2 fruit fly cellular contexts compared by ENCODE assay signal in the genomic region with DNA sequence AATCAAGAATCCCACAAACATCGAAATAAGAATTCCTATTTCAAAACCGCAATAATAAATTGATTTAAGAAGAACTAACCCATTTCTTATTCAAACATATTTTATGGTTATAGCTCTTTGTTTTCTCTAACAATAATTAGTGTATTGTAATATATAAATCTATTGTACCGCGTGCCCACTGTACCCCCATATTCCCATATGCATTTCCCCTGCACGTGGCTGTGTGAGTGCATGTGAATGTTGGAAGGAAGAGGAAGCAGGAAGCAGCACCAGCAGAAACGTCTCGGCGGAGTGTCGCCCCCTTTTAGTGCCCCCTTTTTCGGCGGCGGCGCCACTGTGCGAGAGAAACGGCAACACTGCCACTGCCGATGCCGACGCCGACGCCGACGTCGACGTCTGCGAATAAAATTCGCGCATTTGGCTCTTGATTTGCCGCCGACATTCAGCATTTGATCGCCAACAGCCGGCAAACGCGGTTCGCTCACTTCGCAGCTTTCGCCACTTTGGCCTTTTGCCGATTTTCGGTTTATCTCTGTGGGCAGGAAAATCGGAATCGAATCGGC.
TF ChIP-seq lines count a peak whose summit lies in the region.

No protein-coding gene starts in this region.

TF ChIP-seq in whole organism, embryonic, 481 proteins besides CTCF, POLR2A, EP300 and RAD21 (continued from another document and continues in another):
- TF ChIP-seq CG6791 (GFP tag; IDR thresholded peaks at IDR 0.05; lab: Robert Waterston, UW; ENCODE audit: partially characterized antibody) (peak; percentile 55; the same call in 1 of the 3 replicates), Dip3 (GFP tag; optimal IDR thresholded peaks at IDR 0.05; lab: Kevin White, UChicago) (peak; percentile 61), Drgx (GFP tag; IDR thresholded peaks at IDR 0.05; lab: Robert Waterston, UW) (peak; percentile 81), gem (tag; optimal IDR thresholded peaks at IDR 0.05; lab: Kevin White, UChicago) (peak; percentile 32), CG8478 (optimal IDR thresholded peaks at IDR 0.05; lab: Kevin White, UChicago) (no peak), gsb (GFP tag; IDR thresholded peaks at IDR 0.05; lab: Robert Waterston, UW) (0 out of 2 replicates have a peak, but pooled peaks have one; percentile 36), CG7928 (GFP tag; optimal IDR thresholded peaks at IDR 0.05; lab: Kevin White, UChicago) (no peak), CG2712 (tag; optimal IDR thresholded peaks at IDR 0.05; lab: Kevin White, UChicago) (peak; percentile 33), vfl (GFP tag; optimal IDR thresholded peaks at IDR 0.05; lab: Kevin White, UChicago) (peak; percentile 25), CG17385 (GFP tag; optimal IDR thresholded peaks at IDR 0.05; lab: Kevin White, UChicago) (peak; percentile 72), sr (GFP tag; IDR thresholded peaks at IDR 0.05; lab: Robert Waterston, UW) (no peak), zf30C (GFP tag; optimal IDR thresholded peaks at IDR 0.05; lab: Kevin White, UChicago) (no peak), ap (GFP tag; IDR thresholded peaks at IDR 0.05; lab: Robert Waterston, UW) (no peak), Taf1 (GFP tag; IDR thresholded peaks at IDR 0.05; lab: Robert Waterston, UW) (peak; percentile 45; the same call in 1 of the 2 replicates), stc (GFP tag; IDR thresholded peaks at IDR 0.05; lab: Robert Waterston, UW) (peak; percentile 28; the same call in 1 of the 2 replicates), CG6689 (GFP tag; IDR thresholded peaks at IDR 0.05; lab: Robert Waterston, UW) (peak; percentile 18; the same call in 1 of the 2 replicates), trem (tag; optimal IDR thresholded peaks at IDR 0.05; lab: Kevin White, UChicago) (no peak), amos (GFP tag; IDR thresholded peaks at IDR 0.05; lab: Robert Waterston, UW; ENCODE audit: partially characterized antibody) (0 out of 2 replicates have a peak, but pooled peaks have one; percentile 15), ranshi (GFP tag; IDR thresholded peaks at IDR 0.05; lab: Robert Waterston, UW) (peak; percentile 65), CG14050 (GFP tag; IDR thresholded peaks at IDR 0.05; lab: Robert Waterston, UW) (0 out of 3 replicates have a peak, but pooled peaks have one; percentile 10), ERR (GFP tag; optimal IDR thresholded peaks at IDR 0.05; lab: Kevin White, UChicago) (no peak), CG11695 (GFP tag; IDR thresholded peaks at IDR 0.05; lab: Robert Waterston, UW) (0 out of 3 replicates have a peak, but pooled peaks have one; percentile 14), rib (GFP tag; IDR thresholded peaks at IDR 0.05; lab: Robert Waterston, UW) (peak; percentile 94), zfh1 (GFP tag; IDR thresholded peaks at IDR 0.05; lab: Robert Waterston, UW) (peak; percentile 61; the same call in 1 of the 3 replicates), tup (GFP tag; optimal IDR thresholded peaks at IDR 0.05; lab: Kevin White, UChicago) (peak; percentile 8), zfh2 (GFP tag; optimal IDR thresholded peaks at IDR 0.05; lab: Kevin White, UChicago) (peak; percentile 67), HLH54F (GFP tag; optimal IDR thresholded peaks at IDR 0.05; lab: Kevin White, UChicago) (peak; percentile 46), NC2β (GFP tag; optimal IDR thresholded peaks at IDR 0.05; lab: Kevin White, UChicago) (no peak), CG11398 (GFP tag; optimal IDR thresholded peaks at IDR 0.05; lab: Kevin White, UChicago) (no peak), HmgZ (tag; optimal IDR thresholded peaks at IDR 0.05; lab: Kevin White, UChicago) (peak; percentile 30), ken (GFP tag; IDR thresholded peaks at IDR 0.05; lab: Robert Waterston, UW) (0 out of 3 replicates have a peak, but pooled peaks have one; percentile 46), CG8765 (GFP tag; IDR thresholded peaks at IDR 0.05; lab: Robert Waterston, UW) (peak; percentile 9; the same call in 1 of the 2 replicates), CG8290 (GFP tag; optimal IDR thresholded peaks at IDR 0.05; lab: Kevin White, UChicago) (no peak), CG8290 (tag; optimal IDR thresholded peaks at IDR 0.05; lab: Kevin White, UChicago) (peak in 1 of 2 experiments; percentile 62), CG4404 (GFP tag; IDR thresholded peaks at IDR 0.05; lab: Robert Waterston, UW) (peak; percentile 15; the same call in 1 of the 2 replicates), Dll (GFP tag; IDR thresholded peaks at IDR 0.05; lab: Robert Waterston, UW; ENCODE audit: partially characterized antibody) (no peak), Xbp1 (GFP tag; optimal IDR thresholded peaks at IDR 0.05; lab: Kevin White, UChicago) (peak; percentile 32), Ravus (GFP tag; IDR thresholded peaks at IDR 0.05; lab: Robert Waterston, UW) (peak; percentile 28), CG1529 (GFP tag; optimal IDR thresholded peaks at IDR 0.05; lab: Kevin White, UChicago) (no peak), chm (GFP tag; IDR thresholded peaks at IDR 0.05; lab: Robert Waterston, UW) (peak; percentile 81), HLH3B (GFP tag; IDR thresholded peaks at IDR 0.05; lab: Robert Waterston, UW) (peak; percentile 51; the same call in 1 of the 2 replicates), lilli (GFP tag; optimal IDR thresholded peaks at IDR 0.05; lab: Kevin White, UChicago) (peak; percentile 66), twi (tag; optimal IDR thresholded peaks at IDR 0.05; lab: Kevin White, UChicago) (peak; percentile 1), Dad (GFP tag; optimal IDR thresholded peaks at IDR 0.05; lab: Kevin White, UChicago) (peak; percentile 27), CG3847 (GFP tag; IDR thresholded peaks at IDR 0.05; lab: Robert Waterston, UW) (0 out of 2 replicates have a peak, but pooled peaks have one; percentile 8), sim (GFP tag; IDR thresholded peaks at IDR 0.05; lab: Robert Waterston, UW) (no peak), pho (GFP tag; optimal IDR thresholded peaks at IDR 0.05; lab: Kevin White, UChicago) (no peak), CG9797 (GFP tag; optimal IDR thresholded peaks at IDR 0.05; lab: Kevin White, UChicago) (peak; percentile 14), chinmo (GFP tag; IDR thresholded peaks at IDR 0.05; lab: Robert Waterston, UW; ENCODE audit: partially characterized antibody) (no peak), seq (GFP tag; IDR thresholded peaks at IDR 0.05; lab: Robert Waterston, UW) (no peak), danr (GFP tag; IDR thresholded peaks at IDR 0.05; lab: Robert Waterston, UW) (0 out of 2 replicates have a peak, but pooled peaks have one; percentile 34), CG2120 (GFP tag; optimal IDR thresholded peaks at IDR 0.05; lab: Kevin White, UChicago) (peak; percentile 81), Scr (GFP tag; IDR thresholded peaks at IDR 0.05; lab: Robert Waterston, UW; ENCODE audit: partially characterized antibody) (no peak), kni (GFP tag; optimal IDR thresholded peaks at IDR 0.05; lab: Kevin White, UChicago) (peak; percentile 38), kay (GFP tag; optimal IDR thresholded peaks at IDR 0.05; lab: Kevin White, UChicago) (no peak), CG14441 (GFP tag; IDR thresholded peaks at IDR 0.05; lab: Robert Waterston, UW) (peak; percentile 41; the same call in 1 of the 2 replicates), CG4424 (GFP tag; optimal IDR thresholded peaks at IDR 0.05; lab: Kevin White, UChicago) (peak; percentile 10), Deaf1 (tag; optimal IDR thresholded peaks at IDR 0.05; lab: Kevin White, UChicago) (no peak)

TF ChIP-seq in whole organism, prepupa, 60 proteins besides CTCF, POLR2A, EP300 and RAD21 (continued from another document):
- peak; percentile 60; the same call in 1 of the 2 replicates for TF ChIP-seq CG11294 (GFP tag; IDR thresholded peaks at IDR 0.05; lab: Robert Waterston, UW)
- peak; percentile 81 for TF ChIP-seq Sox102F (GFP tag; optimal IDR thresholded peaks at IDR 0.05; lab: Kevin White, UChicago)
- TF ChIP-seq CG4318 (GFP tag; optimal IDR thresholded peaks at IDR 0.05; lab: Kevin White, UChicago) = peak; percentile 3
- TF ChIP-seq fd59A (GFP tag; optimal IDR thresholded peaks at IDR 0.05; lab: Kevin White, UChicago) = peak; percentile 49
- peak; percentile 57 for TF ChIP-seq CG6808 (GFP tag; optimal IDR thresholded peaks at IDR 0.05; lab: Kevin White, UChicago)
- TF ChIP-seq CG10631 (GFP tag; optimal IDR thresholded peaks at IDR 0.05; lab: Kevin White, UChicago) = peak; percentile 54
- TF ChIP-seq salr (GFP tag; optimal IDR thresholded peaks at IDR 0.05; lab: Kevin White, UChicago) = peak; percentile 30 to 35
- TF ChIP-seq Sox15 (GFP tag; optimal IDR thresholded peaks at IDR 0.05; lab: Kevin White, UChicago) = peak; percentile 27
- TF ChIP-seq CG10669 (GFP tag; optimal IDR thresholded peaks at IDR 0.05; lab: Kevin White, UChicago) = peak; percentile 65
- TF ChIP-seq cyc (GFP tag; optimal IDR thresholded peaks at IDR 0.05; lab: Kevin White, UChicago) = peak; percentile 60
- TF ChIP-seq pdm3 (GFP tag; optimal IDR thresholded peaks at IDR 0.05; lab: Kevin White, UChicago) = peak; percentile 58
- peak; percentile 61 for TF ChIP-seq CG9139 (GFP tag; optimal IDR thresholded peaks at IDR 0.05; lab: Kevin White, UChicago)
